Fruit fly (Drosophila melanogaster) whole organism: ENCODE data around the gene CG5162.

Source experiments
- CG8478 ChIP-seq: fragments of >200 bp; optimal IDR thresholded peaks from 2 replicates; lab custom pipeline; 2018; ENCODE audit warnings: inconsistent platforms
- psq ChIP-seq: fragments of >200 bp; optimal IDR thresholded peaks from 2 replicates; lab custom pipeline; 2017

dm6 chrX:17209897-17210296 lies 5.2 kb upstream of the CG5162 start, which contains the start of gene CG12995:
- TF ChIP-seq CG8478 (lab: Kevin White, UChicago) (no peak), psq (lab: Kevin White, UChicago) (no peak)
